Fruit fly (Drosophila melanogaster) whole organism, wandering third instar larva: ENCODE measurements around the gene pon.

Source experiments
- Abd-B ChIP-seq: fragments of >200 bp; optimal IDR thresholded peaks from 2 replicates; lab custom pipeline; 2017; ENCODE audit warnings: missing biosample characterization, missing genetic modification characterization
- CG32264 ChIP-seq: fragments of 200-800 bp; sonication (Bioruptor generic); optimal IDR thresholded peaks from 2 replicates; lab custom pipeline; 2016; ENCODE audit warnings: missing biosample characterization, missing genetic modification characterization
- CG9705 ChIP-seq: fragments of 200-800 bp; sonication (Bioruptor generic); optimal IDR thresholded peaks from 2 replicates; lab custom pipeline; 2018; ENCODE audit warnings: missing biosample characterization, mild to moderate bottlenecking, missing genetic modification characterization
- CrebA ChIP-seq: fragments of 200-800 bp; sonication (Bioruptor generic); optimal IDR thresholded peaks from 2 replicates; lab custom pipeline; 2016; ENCODE audit warnings: missing biosample characterization, mild to moderate bottlenecking, missing genetic modification characterization, borderline replicate concordance
- Dif ChIP-seq: fragments of 200-275, 200-300 bp; sonication (Bioruptor generic); optimal IDR thresholded peaks from 2 replicates; lab custom pipeline; 2018; ENCODE audit warnings: missing biosample characterization, missing genetic modification characterization; ENCODE audit not compliant: partially characterized antibody
- GATAd ChIP-seq: sonication (Bioruptor generic); optimal IDR thresholded peaks from 2 replicates; lab custom pipeline; 2016; ENCODE audit warnings: missing biosample characterization, missing genetic modification characterization
- HLH106 ChIP-seq: fragments of 200-800 bp; optimal IDR thresholded peaks from 3 replicates; lab custom pipeline; 2019; ENCODE audit warnings: missing biosample characterization, mild to moderate bottlenecking, missing genetic modification characterization, moderate library complexity
- Hnf4 ChIP-seq: fragments of 200-800 bp; sonication (Bioruptor generic); optimal IDR thresholded peaks from 2 replicates; lab custom pipeline; 2016; ENCODE audit warnings: missing biosample characterization, mild to moderate bottlenecking, missing genetic modification characterization
- Hr78 ChIP-seq: fragments of >200 bp; optimal IDR thresholded peaks from 2 replicates; lab custom pipeline; 2017; ENCODE audit warnings: missing biosample characterization, missing genetic modification characterization
- Jra ChIP-seq: sonication (Bioruptor generic); optimal IDR thresholded peaks from 2 replicates; lab custom pipeline; 2016; ENCODE audit warnings: missing biosample characterization, missing genetic modification characterization
- Myc ChIP-seq: fragments of >200 bp; optimal IDR thresholded peaks from 2 replicates; lab custom pipeline; 2017
- N ChIP-seq: fragments of >200 bp; optimal IDR thresholded peaks from 2 replicates; lab custom pipeline; 2018; ENCODE audit warnings: missing biosample characterization, missing external identifiers, missing genetic modification characterization
- Sp1 ChIP-seq: fragments of 200-800 bp; sonication (Bioruptor generic); optimal IDR thresholded peaks from 3 replicates; lab custom pipeline; 2019; ENCODE audit warnings: missing biosample characterization, mild to moderate bottlenecking, missing genetic modification characterization, moderate library complexity
- Vsx2 ChIP-seq: fragments of 200-300, 225-300 bp; sonication (Bioruptor generic); optimal IDR thresholded peaks from 2 replicates; lab custom pipeline; 2018; ENCODE audit warnings: missing biosample characterization, missing genetic modification characterization; ENCODE audit not compliant: partially characterized antibody
- br ChIP-seq: fragments of 200-800 bp; sonication (Bioruptor generic); optimal IDR thresholded peaks from 2 replicates; lab custom pipeline; 2016; ENCODE audit warnings: missing biosample characterization, missing genetic modification characterization
- brk ChIP-seq: fragments of 200-800 bp; sonication (Bioruptor generic); optimal IDR thresholded peaks from 2 replicates; lab custom pipeline; 2016; ENCODE audit warnings: missing biosample characterization, mild to moderate bottlenecking, missing genetic modification characterization
- dl ChIP-seq, 2 experiments: fragments of 175-275, 200-275 bp in 1 of 2; fragments of 200-275 bp in 1 of 2; sonication (Bioruptor generic); optimal IDR thresholded peaks; lab custom pipeline; 2018; ENCODE audit warnings: mild to moderate bottlenecking in 2 of 2, missing biosample characterization in 2 of 2, missing genetic modification characterization in 2 of 2, moderate library complexity in 2 of 2; ENCODE audit not compliant: partially characterized antibody in 2 of 2, insufficient read depth in 1 of 2
- dsf ChIP-seq: sonication (Bioruptor generic); optimal IDR thresholded peaks from 2 replicates; lab custom pipeline; 2016; ENCODE audit warnings: missing biosample characterization, missing genetic modification characterization, borderline replicate concordance
- ey ChIP-seq: fragments of 200-800 bp; sonication (Bioruptor generic); optimal IDR thresholded peaks from 2 replicates; lab custom pipeline; 2016; ENCODE audit warnings: missing biosample characterization, missing genetic modification characterization
- foxo ChIP-seq, 2 experiments: fragments of 200-800 bp; sonication (Bioruptor generic); optimal IDR thresholded peaks; 2 replicates in 1 of 2; 3 replicates in 1 of 2; lab custom pipeline; 2016 to 2017; ENCODE audit warnings: missing biosample characterization in 2 of 2, missing genetic modification characterization in 2 of 2
- h ChIP-seq: fragments of 200-800 bp; sonication (Bioruptor generic); optimal IDR thresholded peaks from 3 replicates; lab custom pipeline; 2016; ENCODE audit warnings: missing biosample characterization, mild to moderate bottlenecking, missing genetic modification characterization
- jim ChIP-seq: fragments of 175-275, 200-325 bp; sonication (Bioruptor generic); optimal IDR thresholded peaks from 2 replicates; lab custom pipeline; 2016; ENCODE audit warnings: missing biosample characterization, mild to moderate bottlenecking, missing genetic modification characterization
- lola ChIP-seq: fragments of >200 bp; optimal IDR thresholded peaks from 2 replicates; lab custom pipeline; 2017; ENCODE audit warnings: missing biosample characterization, missing genetic modification characterization
- pan ChIP-seq: fragments of >200 bp; optimal IDR thresholded peaks from 2 replicates; lab custom pipeline; 2017
- psq ChIP-seq: fragments of 200-800 bp; sonication (Bioruptor generic); optimal IDR thresholded peaks from 3 replicates; lab custom pipeline; 2017; ENCODE audit warnings: missing biosample characterization, mild to moderate bottlenecking, missing genetic modification characterization, moderate library complexity
- rgr ChIP-seq: fragments of 200-800 bp; sonication (Bioruptor generic); optimal IDR thresholded peaks from 3 replicates; lab custom pipeline; 2016; ENCODE audit warnings: missing biosample characterization, mild to moderate bottlenecking, missing genetic modification characterization
- sv ChIP-seq: fragments of 200-800 bp; sonication (Bioruptor generic); optimal IDR thresholded peaks from 3 replicates; lab custom pipeline; 2016; ENCODE audit warnings: missing biosample characterization, missing genetic modification characterization
- woc ChIP-seq: sonication (Bioruptor generic); optimal IDR thresholded peaks from 2 replicates; lab custom pipeline; 2016; ENCODE audit warnings: missing biosample characterization, mild to moderate bottlenecking, missing genetic modification characterization

pon gene

DNA sequence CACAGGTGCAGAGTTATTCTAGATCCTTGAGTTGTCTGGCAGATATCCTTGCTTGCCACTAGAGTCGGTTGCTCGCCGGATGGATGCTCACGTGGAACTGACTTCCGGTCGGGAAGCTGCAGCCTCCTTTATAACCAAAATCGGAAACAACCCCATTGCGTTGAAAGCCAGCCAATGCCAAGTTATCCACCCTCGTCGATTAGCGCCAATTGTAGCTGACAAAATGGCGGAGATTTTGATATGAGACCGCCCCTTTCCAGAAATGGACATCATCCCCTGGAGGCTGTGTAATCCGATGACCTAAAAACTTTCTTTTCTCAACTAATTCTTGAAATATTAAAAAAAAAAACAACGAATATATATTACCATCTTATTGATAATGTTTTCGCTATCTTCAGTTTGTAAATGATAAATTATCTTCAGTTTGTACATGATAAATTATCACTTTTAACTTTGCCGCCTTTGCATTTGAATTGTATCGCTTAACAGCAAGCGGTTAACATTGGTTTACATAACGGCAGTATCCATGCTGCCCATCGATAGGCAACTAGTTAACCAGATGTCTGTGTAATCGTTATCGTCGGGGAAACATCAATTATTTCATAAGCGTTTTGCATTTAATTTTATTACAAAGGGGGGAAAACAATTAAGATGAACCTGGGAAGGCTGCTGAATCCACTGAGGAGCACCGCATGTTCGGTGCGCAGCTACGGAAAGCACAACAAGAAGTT is 11.4 kb downstream of the pon start, which contains the start of the genes HLH4C and mRpL30:
Gene HLH4C, minus strand, starts transcription at position 99 of the 731 bp plus-strand sequence.
Gene mRpL30, plus strand, starts transcription at position 556 of the 731 bp plus-strand sequence.
- TF ChIP-seq psq (GFP tag; lab: Kevin White, UChicago) (no peak), pan (lab: Kevin White, UChicago) (no peak), h (GFP tag; lab: Kevin White, UChicago) (no peak), CrebA (GFP tag; lab: Kevin White, UChicago) (no peak), sv (GFP tag; lab: Kevin White, UChicago) (no peak), brk (GFP tag; lab: Kevin White, UChicago) (no peak), br (GFP tag; lab: Kevin White, UChicago) (no peak), lola (GFP tag; lab: Kevin White, UChicago) (no peak), Jra (GFP tag; lab: Kevin White, UChicago) (no peak), Abd-B (GFP tag; lab: Kevin White, UChicago) (no peak)

DNA sequence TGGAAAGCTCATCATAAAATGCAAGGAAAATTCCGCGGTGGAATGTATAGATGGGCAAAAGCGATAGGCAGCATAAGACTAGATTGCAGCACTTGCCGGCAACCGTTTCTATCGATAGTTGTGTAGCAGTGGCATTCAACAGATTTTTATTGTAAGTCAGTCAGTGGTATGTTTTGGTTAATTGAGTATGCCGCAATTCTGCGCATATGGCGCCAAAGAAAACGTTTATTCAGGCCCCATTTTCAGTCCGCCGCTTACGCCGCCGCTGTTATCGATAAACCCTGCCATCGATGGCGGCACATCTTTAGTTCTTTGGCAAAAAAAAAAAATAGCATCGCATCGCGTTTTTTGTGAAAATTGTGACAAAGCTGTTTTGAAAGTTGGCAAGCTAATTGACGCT is 13.6 kb downstream of the pon start, which contains the start of the genes Cbp80 and Torsin:
Gene Cbp80, plus strand, starts transcription at position 265 of the 400 bp plus-strand sequence.
Gene Torsin, minus strand, starts transcription at position 282 of the 400 bp plus-strand sequence.
- TF ChIP-seq N (GFP tag; lab: Kevin White, UChicago) (no peak), rgr (GFP tag; lab: Kevin White, UChicago) (peak; percentile 54)
- TF ChIP-seq, all 38 proteins: peak for 1

DNA sequence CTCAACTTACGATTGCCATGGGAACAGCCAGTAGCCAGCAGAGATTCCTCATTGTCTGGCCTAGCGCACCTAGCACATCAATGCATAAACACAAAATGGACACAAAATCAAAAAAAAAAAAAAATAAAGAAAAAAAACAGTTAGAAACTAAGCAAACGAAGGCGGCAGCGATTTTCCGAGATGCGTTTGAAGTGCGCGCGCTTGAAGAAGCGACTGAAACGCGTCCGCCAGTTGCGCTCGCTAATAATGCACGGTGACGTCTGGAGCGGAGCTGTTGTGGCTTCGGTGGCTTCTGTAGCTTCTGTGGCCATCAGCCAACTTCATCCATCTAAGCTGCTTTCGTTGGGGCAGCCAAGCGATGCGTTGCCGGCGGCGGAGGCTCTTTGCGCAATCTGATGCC is 18.3 kb downstream of the pon start, which contains the start of gene CG15473:
Gene CG15473, minus strand, starts transcription at position 101 of the 400 bp plus-strand sequence.
- no peak for TF ChIP-seq woc (GFP tag; lab: Kevin White, UChicago)
- TF ChIP-seq Hnf4 (GFP tag; lab: Kevin White, UChicago), result no peak
- TF ChIP-seq N (GFP tag; lab: Kevin White, UChicago), result no peak
- no peak for TF ChIP-seq lola (GFP tag; lab: Kevin White, UChicago)
- TF ChIP-seq ey (GFP tag; lab: Kevin White, UChicago), result no peak
- TF ChIP-seq Dif (GFP tag; lab: Kevin White, UChicago), result no peak
- no peak for TF ChIP-seq psq (GFP tag; lab: Kevin White, UChicago)
- no peak for TF ChIP-seq CG9705 (GFP tag; lab: Kevin White, UChicago)
- no peak for TF ChIP-seq Sp1 (GFP tag; lab: Kevin White, UChicago)
- no peak for TF ChIP-seq brk (GFP tag; lab: Kevin White, UChicago)
- no peak for TF ChIP-seq dl (GFP tag; optimal IDR thresholded peaks at IDR 0.05; lab: Kevin White, UChicago; ENCODE audit: insufficient read depth in 1 of 2, partially characterized antibody in 2 of 2)
- TF ChIP-seq, all 38 proteins: peak for 0

DNA sequence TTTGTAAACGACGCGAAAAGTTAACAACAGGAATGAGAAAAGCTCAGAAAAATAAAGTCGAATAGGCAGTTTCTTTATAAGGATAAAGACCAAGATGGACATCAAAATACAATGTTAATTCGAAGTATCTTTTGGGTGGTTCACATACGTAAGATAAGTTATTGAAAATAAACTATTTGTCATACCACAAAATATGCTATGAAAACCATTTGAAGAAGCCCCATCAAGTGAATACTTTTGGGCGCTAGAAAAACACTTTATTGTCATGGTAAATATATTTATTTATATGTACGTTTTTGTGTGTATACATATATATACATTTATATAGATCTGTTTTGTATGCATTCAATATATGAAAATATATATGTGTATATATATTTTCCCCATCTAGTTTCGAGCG is 21.8 kb downstream of the pon start:
- peak; percentile 39 for TF ChIP-seq N (GFP tag; lab: Kevin White, UChicago)
- TF ChIP-seq Myc (lab: Kevin White, UChicago), result peak; percentile 76
- TF ChIP-seq jim (GFP tag; lab: Kevin White, UChicago), result no peak
- TF ChIP-seq CG32264, result no peak
- no peak for TF ChIP-seq h (GFP tag; lab: Kevin White, UChicago)
- no peak for TF ChIP-seq Hr78 (GFP tag; lab: Kevin White, UChicago)

DNA sequence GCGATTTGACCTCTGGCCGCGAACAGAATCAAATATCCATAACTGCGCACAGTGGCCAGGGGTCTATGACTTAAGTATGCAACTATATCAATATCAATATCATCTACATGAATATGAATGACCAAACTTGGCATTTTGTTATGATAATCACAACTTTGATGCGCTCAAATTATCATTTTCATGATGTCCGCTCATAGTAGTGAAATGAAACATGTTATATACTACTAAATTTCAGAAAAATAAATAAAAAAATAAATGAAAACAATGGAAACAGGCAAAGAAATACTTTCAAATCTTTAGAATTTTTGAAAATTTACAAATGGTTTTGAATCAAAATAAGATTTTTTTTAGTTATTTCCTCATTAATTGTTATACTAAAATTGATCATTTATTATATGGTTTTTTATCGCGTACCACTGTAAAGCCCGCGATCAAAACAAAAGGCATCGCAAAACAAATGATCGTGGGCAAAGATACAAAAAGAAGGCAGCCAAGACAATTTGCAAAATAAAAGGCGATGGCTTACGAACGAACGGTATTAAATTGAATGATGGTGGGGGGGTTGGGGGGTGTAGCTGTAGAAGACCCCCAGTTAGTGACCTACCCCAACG is 24.6 kb downstream of the pon start:
- TF ChIP-seq psq (GFP tag; lab: Kevin White, UChicago), result peak; percentile 47
- TF ChIP-seq GATAd, result no peak

DNA sequence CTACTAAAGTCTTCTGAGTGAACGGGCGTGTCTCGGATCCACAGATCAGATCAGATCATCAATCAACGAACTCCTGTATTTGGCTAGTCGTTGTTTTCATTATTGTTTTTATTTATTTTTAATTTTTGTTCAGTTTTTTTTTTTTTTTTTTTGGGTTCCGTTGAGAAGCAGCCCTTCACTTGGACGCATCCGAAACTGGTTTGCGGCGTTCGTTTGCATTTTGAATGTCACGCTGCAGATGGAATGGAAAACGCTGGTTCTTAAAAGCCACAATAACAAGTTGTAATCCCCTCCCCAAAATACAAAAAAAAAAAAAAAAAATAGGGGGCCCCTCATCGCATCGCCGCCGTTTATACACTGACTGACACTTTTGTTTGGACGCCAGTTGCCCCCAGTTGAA is 28.0 kb downstream of the pon start:
- TF ChIP-seq dl (GFP tag; optimal IDR thresholded peaks at IDR 0.05; lab: Kevin White, UChicago; ENCODE audit: insufficient read depth in 1 of 2, partially characterized antibody in 2 of 2) (no peak), dsf (GFP tag; lab: Kevin White, UChicago) (no peak), Hnf4 (GFP tag; lab: Kevin White, UChicago) (no peak), Sp1 (GFP tag; lab: Kevin White, UChicago) (no peak), Vsx2 (GFP tag; lab: Kevin White, UChicago) (no peak), br (GFP tag; lab: Kevin White, UChicago) (no peak), foxo (GFP tag; optimal IDR thresholded peaks at IDR 0.05; lab: Kevin White, UChicago) (no peak), HLH106 (no peak)
